Worm (Caenorhabditis elegans) whole organism, L2 larva: Measurements from ENCODE around the gene sqd-1.

ENCODE experiments used
- alr-1 ChIP-seq: fragments of 150-350 bp; optimal IDR thresholded peaks from 2 replicates; lab custom pipeline; 2014; ENCODE audit warnings: missing biosample characterization, missing genetic modification characterization
- ama-1 ChIP-seq: fragments of 150-350 bp; optimal IDR thresholded peaks from 2 replicates; lab custom pipeline; 2018; ENCODE audit warnings: inconsistent platforms
- lin-11 ChIP-seq: fragments of 150-350 bp; sonication (generic microtip); optimal IDR thresholded peaks from 2 replicates; lab custom pipeline; 2014; ENCODE audit warnings: missing biosample characterization, missing genetic modification characterization, inconsistent platforms, mixed read lengths
- mbf-1 ChIP-seq: sonication (generic microtip); optimal IDR thresholded peaks from 2 replicates; lab custom pipeline; 2017; ENCODE audit warnings: missing biosample characterization, missing genetic modification characterization
- nhr-10 ChIP-seq: sonication (generic microtip); optimal IDR thresholded peaks from 2 replicates; lab custom pipeline; 2017; ENCODE audit warnings: missing biosample characterization, missing genetic modification characterization
- nhr-12 ChIP-seq: fragments of 150-350 bp; optimal IDR thresholded peaks from 2 replicates; lab custom pipeline; 2014; ENCODE audit warnings: missing biosample characterization, missing genetic modification characterization
- nhr-25 ChIP-seq: fragments of 150-350 bp; sonication (generic microtip); optimal IDR thresholded peaks from 3 replicates; lab custom pipeline; 2014; ENCODE audit warnings: missing biosample characterization, missing genetic modification characterization
- skn-1 ChIP-seq: sonication (generic microtip); optimal IDR thresholded peaks from 2 replicates; lab custom pipeline; 2017; ENCODE audit warnings: missing biosample characterization, missing genetic modification characterization
- snpc-4 ChIP-seq: fragments of 150-350 bp; optimal IDR thresholded peaks from 2 replicates; lab custom pipeline; 2014; ENCODE audit warnings: missing biosample characterization, missing genetic modification characterization
- unc-62 ChIP-seq: fragments of 150-350 bp; optimal IDR thresholded peaks from 2 replicates; lab custom pipeline; 2014; ENCODE audit warnings: missing biosample characterization, missing genetic modification reagents, missing genetic modification characterization
- zag-1 ChIP-seq: fragments of 150-350 bp; optimal IDR thresholded peaks from 2 replicates; lab custom pipeline; 2014; ENCODE audit warnings: missing biosample characterization, missing genetic modification characterization
- ztf-11 ChIP-seq: sonication (generic microtip); optimal IDR thresholded peaks from 2 replicates; lab custom pipeline; 2017; ENCODE audit warnings: missing biosample characterization, missing genetic modification characterization

- TF ChIP-seq nhr-10 (no peak), skn-1 (tag; lab: Kevin White, UChicago) (no peak), lin-11 (tag; lab: Kevin White, UChicago) (no peak), nhr-25 (tag; lab: Kevin White, UChicago) (no peak), unc-62 (GFP tag; lab: Kevin White, UChicago) (no peak), snpc-4 (no peak), nhr-12 (tag; lab: Kevin White, UChicago) (no peak), ztf-11 (tag; lab: Kevin White, UChicago) (no peak), mbf-1 (tag; lab: Kevin White, UChicago) (no peak), ama-1 (lab: Kevin White, UChicago) (no peak), zag-1 (tag; lab: Kevin White, UChicago) (no peak), alr-1 (tag; lab: Kevin White, UChicago) (no peak)
Observed at ce11 chrIV:6342876-6343275, 18.9 kb downstream of the sqd-1 start, which contains the start of gene Y73B6BL.14.
